Worm (Caenorhabditis elegans): Measurements from ENCODE around the gene erd-2.1.

- TF ChIP-seq hlh-1 (tag; optimal IDR thresholded peaks at IDR 0.05) = no peak
- no peak for TF ChIP-seq unc-62 (GFP tag; optimal IDR thresholded peaks at IDR 0.05)
- TF ChIP-seq lin-13 (tag; optimal IDR thresholded peaks at IDR 0.05) = no peak
- no peak for TF ChIP-seq sem-2 (GFP tag; optimal IDR thresholded peaks at IDR 0.05)
- TF ChIP-seq lsy-2 (tag; optimal IDR thresholded peaks at IDR 0.05) = no peak
Measured at ce11 chrX:10174683-10175082, 16.1 kb upstream of the erd-2.1 start, which contains the start of gene C07A4.3.

Data from whole organism, mixed stage, embryonic.